Worm (Caenorhabditis elegans) whole organism, L4 larva: ENCODE data around the gene nep-18.
"Not testable (repeated sequence)": the region's sequence is repeated elsewhere in the genome, so short reads cannot be mapped to it uniquely, and the experiment has no call there.

Experiments
- F26F4.8 ChIP-seq: fragments of 200-800 bp; sonication (Bioruptor generic); conservative IDR thresholded peaks from 2 replicates; pipeline ENCODE4 v1.3.6; 2022; ENCODE audit warnings: missing genetic modification characterization, missing compliant biosample characterization
- F37D6.2 ChIP-seq: sonication (generic microtip); optimal IDR thresholded peaks from 2 replicates; lab custom pipeline; 2016; ENCODE audit warnings: mild to moderate bottlenecking, missing genetic modification characterization, missing compliant biosample characterization
- F49E8.2 ChIP-seq: sonication (generic microtip); optimal IDR thresholded peaks from 2 replicates; lab custom pipeline; 2016; ENCODE audit warnings: missing compliant biosample characterization, mild to moderate bottlenecking, missing genetic modification characterization, borderline replicate concordance
- R02D3.7 ChIP-seq: fragments of 150-350 bp; sonication (generic microtip); optimal IDR thresholded peaks from 3 replicates; lab custom pipeline; 2014; ENCODE audit warnings: missing biosample characterization, missing genetic modification characterization
- Y5F2A.4 ChIP-seq: fragments of 200-800 bp; sonication (Bioruptor generic); optimal IDR thresholded peaks from 2 replicates; lab custom pipeline; 2018; ENCODE audit warnings: mild to moderate bottlenecking, missing genetic modification characterization, missing compliant biosample characterization
- ZK337.2 ChIP-seq: fragments of 200-800 bp; sonication (Bioruptor generic); IDR thresholded peaks from 2 replicates; pipeline ENCODE4 v1.3.6; 2022; ENCODE audit warnings: missing genetic modification reagents, missing genetic modification characterization, missing compliant biosample characterization
- ZK546.5 ChIP-seq, 2 experiments: sonication (generic microtip); optimal IDR thresholded peaks; 2 replicates each; lab custom pipeline; 2017; ENCODE audit warnings: missing biosample characterization in 2 of 2, missing genetic modification characterization in 2 of 2
- aha-1 ChIP-seq: fragments of 150-350 bp; peaks from one replicate; lab custom pipeline; 2014; ENCODE audit warnings: missing biosample characterization, missing genetic modification characterization
- attf-4 ChIP-seq: sonication (generic microtip); optimal IDR thresholded peaks from 3 replicates; lab custom pipeline; 2017; ENCODE audit warnings: missing biosample characterization, missing genetic modification characterization
- ceh-20 ChIP-seq: fragments of 200-800 bp; sonication (Bioruptor generic); IDR thresholded peaks from 2 replicates; pipeline ENCODE4 v1.3.6; 2022; ENCODE audit warnings: missing genetic modification reagents, missing genetic modification characterization, missing compliant biosample characterization
- ceh-28 ChIP-seq: fragments of 150-350 bp; optimal IDR thresholded peaks from 2 replicates; lab custom pipeline; 2014; ENCODE audit warnings: missing biosample characterization, missing genetic modification reagents, missing genetic modification characterization
- ceh-62 ChIP-seq: sonication (generic microtip); optimal IDR thresholded peaks from 2 replicates; lab custom pipeline; 2017; ENCODE audit warnings: missing biosample characterization, missing genetic modification characterization
- daf-16 ChIP-seq, 3 experiments: sonication (generic microtip); optimal IDR thresholded peaks; 2 replicates each; lab custom pipeline; 2016 to 2017; ENCODE audit warnings: missing genetic modification characterization in 3 of 3, missing genetic modification reagents in 3 of 3, mild to moderate bottlenecking in 2 of 3, missing compliant biosample characterization in 2 of 3, missing biosample characterization in 1 of 3, moderate library complexity in 1 of 3
- daf-8 ChIP-seq: fragments of 200-800 bp; sonication (Bioruptor generic); IDR thresholded peaks from 2 replicates; pipeline ENCODE4 v1.3.6; 2022; ENCODE audit warnings: missing genetic modification characterization, missing compliant biosample characterization
- egl-27 ChIP-seq: sonication (generic microtip); optimal IDR thresholded peaks from 3 replicates; lab custom pipeline; 2017; ENCODE audit warnings: missing biosample characterization, missing genetic modification reagents, missing genetic modification characterization
- egl-43 ChIP-seq: fragments of 200-800 bp; sonication (Bioruptor generic); IDR thresholded peaks from 2 replicates; pipeline ENCODE4 v1.3.6; 2022; ENCODE audit warnings: missing genetic modification reagents, missing genetic modification characterization, missing compliant biosample characterization
- fkh-10 ChIP-seq: fragments of 150-350 bp; optimal IDR thresholded peaks from 2 replicates; lab custom pipeline; 2014; ENCODE audit warnings: missing biosample characterization, missing genetic modification reagents, missing genetic modification characterization
- fos-1 ChIP-seq: fragments of 150-350 bp; optimal IDR thresholded peaks from 2 replicates; lab custom pipeline; 2014; ENCODE audit warnings: missing biosample characterization, missing genetic modification characterization
- gei-8 ChIP-seq: fragments of 200-800 bp; sonication (Bioruptor generic); optimal IDR thresholded peaks from 2 replicates; lab custom pipeline; 2018; ENCODE audit warnings: mild to moderate bottlenecking, missing genetic modification characterization, missing compliant biosample characterization
- hlh-30 ChIP-seq: sonication (generic microtip); optimal IDR thresholded peaks from 2 replicates; lab custom pipeline; 2017; ENCODE audit warnings: antibody characterized with exemption, mild to moderate bottlenecking, missing genetic modification characterization, missing compliant biosample characterization; ENCODE audit not compliant: insufficient read depth
- jun-1 ChIP-seq: fragments of 150-350 bp; optimal IDR thresholded peaks from 2 replicates; lab custom pipeline; 2014; ENCODE audit warnings: missing biosample characterization, missing genetic modification reagents, missing genetic modification characterization
- lin-38 ChIP-seq: fragments of 200-800 bp; sonication (Bioruptor generic); IDR thresholded peaks from 2 replicates; pipeline ENCODE4 v1.3.6; 2022; ENCODE audit warnings: missing genetic modification reagents, missing genetic modification characterization, missing compliant biosample characterization
- lir-3 ChIP-seq: sonication (generic microtip); optimal IDR thresholded peaks from 2 replicates; lab custom pipeline; 2016; ENCODE audit warnings: mild to moderate bottlenecking, missing genetic modification characterization, missing compliant biosample characterization
- madf-5 ChIP-seq, 2 experiments: fragments of 200-800 bp; sonication (Bioruptor generic); IDR thresholded peaks; 2 replicates each; pipeline ENCODE4 v1.3.6; 2022; ENCODE audit warnings: missing compliant biosample characterization in 2 of 2, missing genetic modification characterization in 2 of 2
- madf-9 ChIP-seq: fragments of 200-800 bp; sonication (Bioruptor generic); conservative IDR thresholded peaks from 2 replicates; pipeline ENCODE4 v1.3.6; 2022; ENCODE audit warnings: missing genetic modification reagents, missing genetic modification characterization, missing compliant biosample characterization
- mxl-2 ChIP-seq: fragments of 200-800 bp; sonication (Bioruptor generic); conservative IDR thresholded peaks from 2 replicates; pipeline ENCODE4 v1.3.6; 2022; ENCODE audit warnings: missing genetic modification reagents, missing genetic modification characterization, missing compliant biosample characterization
- nhr-111 ChIP-seq: fragments of 200-800 bp; sonication (Bioruptor generic); optimal IDR thresholded peaks from 2 replicates; lab custom pipeline; 2018; ENCODE audit warnings: mild to moderate bottlenecking, missing genetic modification characterization, missing compliant biosample characterization
- nhr-25 ChIP-seq: sonication (generic microtip); optimal IDR thresholded peaks from 2 replicates; lab custom pipeline; 2017; ENCODE audit warnings: missing genetic modification characterization, mild to moderate bottlenecking, missing compliant biosample characterization, antibody characterized with exemption, moderate library complexity, borderline replicate concordance; ENCODE audit not compliant: insufficient read depth
- nhr-6 ChIP-seq: fragments of 150-350 bp; optimal IDR thresholded peaks from 2 replicates; lab custom pipeline; 2014; ENCODE audit warnings: missing biosample characterization, missing genetic modification characterization
- rbr-2 ChIP-seq: sonication (generic microtip); optimal IDR thresholded peaks from 2 replicates; lab custom pipeline; 2016; ENCODE audit warnings: missing genotype, missing genetic modification characterization, missing compliant biosample characterization
- sdz-12 ChIP-seq: fragments of 200-800 bp; sonication (Bioruptor generic); optimal IDR thresholded peaks from 2 replicates; lab custom pipeline; 2018; ENCODE audit warnings: mild to moderate bottlenecking, missing genetic modification characterization, missing compliant biosample characterization
- set-16 ChIP-seq: fragments of 200-800 bp; sonication (Bioruptor generic); IDR thresholded peaks from 2 replicates; pipeline ENCODE4 v1.3.6; 2022; ENCODE audit warnings: missing genetic modification reagents, missing genetic modification characterization, missing compliant biosample characterization
- snpc-4 ChIP-seq: fragments of 150-350 bp; optimal IDR thresholded peaks from 2 replicates; lab custom pipeline; 2014; ENCODE audit warnings: missing biosample characterization, missing genetic modification characterization
- spr-1 ChIP-seq: sonication (generic microtip); optimal IDR thresholded peaks from 2 replicates; lab custom pipeline; 2016; ENCODE audit warnings: mild to moderate bottlenecking, missing genetic modification characterization, missing compliant biosample characterization
- spr-3 ChIP-seq: fragments of 200-800 bp; sonication (Bioruptor generic); optimal IDR thresholded peaks from 2 replicates; lab custom pipeline; 2018; ENCODE audit warnings: mild to moderate bottlenecking, missing genetic modification characterization, missing compliant biosample characterization
- unc-62 ChIP-seq, 3 experiments: fragments of 150-350 bp in 1 of 3; sonication (generic microtip); optimal IDR thresholded peaks in 2 of 3; peaks in 1 of 3; 1 replicate in 1 of 3; 2 replicates in 2 of 3; lab custom pipeline; 2014 to 2017; ENCODE audit warnings: missing biosample characterization in 3 of 3, missing genetic modification characterization in 3 of 3, missing genetic modification reagents in 3 of 3, missing genotype in 1 of 3
- zag-1 ChIP-seq: fragments of 150-350 bp; optimal IDR thresholded peaks from 2 replicates; lab custom pipeline; 2014; ENCODE audit warnings: missing biosample characterization, missing genetic modification characterization
- zfp-2 ChIP-seq: sonication (generic microtip); optimal IDR thresholded peaks from 2 replicates; lab custom pipeline; 2016; ENCODE audit warnings: mild to moderate bottlenecking, missing genetic modification characterization, missing compliant biosample characterization
- zip-11 ChIP-seq: fragments of 200-800 bp; sonication (Bioruptor generic); IDR thresholded peaks from 2 replicates; pipeline ENCODE4 v1.3.6; 2022; ENCODE audit warnings: missing genetic modification characterization, missing compliant biosample characterization
- ztf-7 ChIP-seq: fragments of 150-350 bp; optimal IDR thresholded peaks from 2 replicates; lab custom pipeline; 2014; ENCODE audit warnings: missing biosample characterization, missing genetic modification characterization

The nep-18 gene

DNA sequence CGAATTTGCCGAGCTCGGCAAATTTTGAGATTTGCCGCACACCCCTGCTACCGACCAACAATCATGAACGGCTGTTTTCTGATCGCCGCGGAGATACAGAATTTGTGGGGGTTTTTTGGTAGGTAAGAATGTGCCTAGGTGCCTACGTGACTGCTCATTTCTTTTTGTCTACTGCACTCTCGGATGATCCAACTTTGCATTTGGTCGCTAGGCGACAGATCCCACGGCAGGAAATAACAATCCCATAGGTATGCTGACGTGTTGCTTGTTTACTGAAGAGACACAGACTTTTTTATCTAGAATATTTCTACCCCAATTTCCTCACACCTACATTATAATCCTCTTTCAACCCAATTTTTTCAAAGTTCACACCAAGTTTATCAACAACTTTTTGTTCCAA is 28.9 kb downstream of the nep-18 start, which contains the start of gene K02F6.8:
K02F6.8 (minus strand) TSS at position 101 of the 400 bp plus-strand sequence.
- not testable (repeated sequence) for TF ChIP-seq daf-16 (GFP tag; optimal IDR thresholded peaks at IDR 0.05; lab: Kevin White, UChicago); daf-16 (tag; optimal IDR thresholded peaks at IDR 0.05; lab: Kevin White, UChicago); lir-3 (tag; lab: Kevin White, UChicago); gei-8 (GFP tag; lab: Kevin White, UChicago)

DNA sequence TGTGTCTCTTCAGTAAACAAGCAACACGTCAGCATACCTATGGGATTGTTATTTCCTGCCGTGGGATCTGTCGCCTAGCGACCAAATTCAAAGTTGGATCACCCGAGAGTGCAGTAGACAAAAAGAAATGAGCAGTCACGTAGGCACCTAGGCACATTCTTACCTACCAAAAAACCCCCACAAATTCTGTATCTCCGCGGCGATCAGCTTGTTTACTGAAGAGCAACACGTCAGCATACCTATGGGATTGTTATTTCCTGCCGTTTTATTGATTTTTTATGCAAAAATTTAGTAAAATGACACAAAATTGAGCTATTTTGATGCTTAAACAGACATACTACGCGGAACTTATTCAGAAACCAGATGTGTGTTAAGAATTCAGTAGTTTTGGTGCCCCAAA is 29.4 kb downstream of the nep-18 start, which contains the start of gene K02F6.5:
K02F6.5 (plus strand) TSS at position 301 of the 400 bp plus-strand sequence.
- not testable (repeated sequence) for TF ChIP-seq F49E8.2; set-16 (GFP tag; lab: Robert Waterston, UW); hlh-30
- TF ChIP-seq, all 104 proteins: peak for 0; not testable (repeated sequence) for 104

ce11 chrII:2530496-2530895 is 33.4 kb downstream of the nep-18 start, which contains the start of gene K02F6.6:
Gene K02F6.6 (plus strand): TSS chrII:2530796.
- TF ChIP-seq unc-62 (GFP tag; optimal IDR thresholded peaks at IDR 0.05 in 1 of 2; lab: Kevin White, UChicago) (peak in 1 of 2 experiments; percentile 13), unc-62 (tag; optimal IDR thresholded peaks at IDR 0.05; lab: Kevin White, UChicago) (no peak), nhr-25 (tag; lab: Kevin White, UChicago) (no peak)

- TF ChIP-seq hlh-30 (no peak), spr-3 (GFP tag; lab: Kevin White, UChicago) (no peak), nhr-111 (GFP tag; lab: Kevin White, UChicago) (no peak), ztf-7 (tag; lab: Kevin White, UChicago) (no peak), attf-4 (tag; lab: Kevin White, UChicago) (no peak), snpc-4 (no peak), ZK337.2 (GFP tag; lab: Robert Waterston, UW) (no peak), ceh-28 (no peak), spr-1 (tag; lab: Kevin White, UChicago) (no peak), nhr-6 (tag; lab: Kevin White, UChicago) (no peak), zip-11 (no peak), fos-1 (no peak), jun-1 (tag; lab: Kevin White, UChicago) (no peak), zfp-2 (tag; lab: Kevin White, UChicago) (no peak), R02D3.7 (no peak), Y5F2A.4 (GFP tag; lab: Kevin White, UChicago) (no peak), zag-1 (no peak), lin-38 (GFP tag; lab: Robert Waterston, UW) (no peak), egl-27 (tag; lab: Kevin White, UChicago) (no peak)
These were observed 37.0 kb downstream of the nep-18 start for ce11 chrII:2526887-2527286.

DNA sequence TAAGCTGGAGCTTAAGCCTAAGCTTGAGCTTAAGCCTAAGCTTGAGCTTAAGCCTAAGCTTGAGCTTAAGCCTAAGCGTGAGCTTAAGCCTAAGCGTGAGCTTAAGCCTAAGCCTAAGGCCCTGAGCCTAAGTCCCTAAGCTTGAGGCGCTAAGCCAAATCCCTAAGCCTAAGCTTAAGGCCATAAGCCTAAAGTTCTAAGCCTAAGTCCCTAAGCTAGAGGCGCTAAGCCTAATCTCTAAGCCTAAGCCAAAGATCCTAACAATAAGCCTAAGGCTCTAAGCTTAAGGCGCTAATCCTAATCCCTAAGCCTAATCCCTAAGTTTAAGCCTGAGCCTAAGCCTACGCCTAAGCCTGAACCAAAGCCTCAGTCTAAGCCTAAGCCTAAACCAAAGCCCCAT is 38.2 kb downstream of the nep-18 start:
- no peak for TF ChIP-seq ZK546.5 (tag; optimal IDR thresholded peaks at IDR 0.05; lab: Kevin White, UChicago)
- TF ChIP-seq madf-9 (GFP tag; lab: Robert Waterston, UW) = no peak
- no peak for TF ChIP-seq egl-43
- no peak for TF ChIP-seq fkh-10 (GFP tag; lab: Kevin White, UChicago)
- no peak for TF ChIP-seq daf-8
- TF ChIP-seq madf-5 (GFP tag; IDR thresholded peaks at IDR 0.05; lab: Robert Waterston, UW) = no peak
- TF ChIP-seq F37D6.2 (tag; lab: Kevin White, UChicago) = no peak
- TF ChIP-seq mxl-2 (GFP tag; lab: Robert Waterston, UW) = no peak
- no peak for TF ChIP-seq sdz-12 (GFP tag; lab: Kevin White, UChicago)
- no peak for TF ChIP-seq ceh-20
- no peak for TF ChIP-seq aha-1 (tag; lab: Kevin White, UChicago)
- no peak for TF ChIP-seq hlh-30
- no peak for TF ChIP-seq daf-16 (GFP tag; optimal IDR thresholded peaks at IDR 0.05; lab: Kevin White, UChicago)
- no peak for TF ChIP-seq daf-16 (tag; optimal IDR thresholded peaks at IDR 0.05; lab: Kevin White, UChicago)
- TF ChIP-seq nhr-25 (tag; lab: Kevin White, UChicago) = no peak
- no peak for TF ChIP-seq rbr-2 (tag; lab: Kevin White, UChicago)
- TF ChIP-seq spr-1 (tag; lab: Kevin White, UChicago) = no peak
- TF ChIP-seq F26F4.8 (GFP tag; lab: Robert Waterston, UW) = no peak
- TF ChIP-seq ceh-62 = no peak
